Worm (Caenorhabditis elegans) whole organism, L1 larva: ENCODE data around the gene B0495.9.

Experiments used
- C04F5.9 ChIP-seq: sonication (generic microtip); optimal IDR thresholded peaks from 2 replicates; lab custom pipeline; 2016; ENCODE audit warnings: missing genetic modification characterization, missing compliant biosample characterization
- C16A3.4 ChIP-seq: fragments of 150-350 bp; optimal IDR thresholded peaks from 2 replicates; lab custom pipeline; 2014; ENCODE audit warnings: missing biosample characterization, missing genetic modification characterization
- C34B4.2 ChIP-seq: sonication (generic microtip); optimal IDR thresholded peaks from 2 replicates; lab custom pipeline; 2017; ENCODE audit warnings: mild to moderate bottlenecking, missing genetic modification characterization, missing compliant biosample characterization
- F16B12.6 ChIP-seq: fragments of 150-350 bp; optimal IDR thresholded peaks from 2 replicates; lab custom pipeline; 2014; ENCODE audit warnings: missing biosample characterization, missing genetic modification characterization
- blmp-1 ChIP-seq: fragments of 150-350 bp; optimal IDR thresholded peaks from 2 replicates; lab custom pipeline; 2014; ENCODE audit warnings: missing biosample characterization, missing genetic modification characterization
- ceh-8 ChIP-seq: fragments of 200-800 bp; sonication (Bioruptor generic); optimal IDR thresholded peaks from 2 replicates; lab custom pipeline; 2018; ENCODE audit warnings: mild to moderate bottlenecking, missing genetic modification characterization, moderate library complexity, missing compliant biosample characterization
- ceh-82 ChIP-seq, 3 experiments: fragments of 150-350 bp in 1 of 3; sonication (generic microtip) in 2 of 3; optimal IDR thresholded peaks; 2 replicates each; lab custom pipeline; 2014 to 2017; ENCODE audit warnings: missing biosample characterization in 3 of 3, missing genetic modification characterization in 3 of 3
- dpl-1 ChIP-seq, 3 experiments: fragments of 150-350 bp in 2 of 3; sonication (generic microtip) in 1 of 3; optimal IDR thresholded peaks; 2 replicates each; lab custom pipeline; 2014 to 2017; ENCODE audit warnings: missing biosample characterization in 3 of 3, missing genetic modification characterization in 3 of 3, missing genetic modification reagents in 3 of 3
- dsc-1 ChIP-seq: sonication (generic microtip); optimal IDR thresholded peaks from 2 replicates; lab custom pipeline; 2016; ENCODE audit warnings: mild to moderate bottlenecking, missing genetic modification characterization, missing compliant biosample characterization
- efl-1 ChIP-seq, 4 experiments: fragments of 150-350 bp; optimal IDR thresholded peaks in 3 of 4; peaks in 1 of 4; 1 replicate in 1 of 4; 2 replicates in 3 of 4; lab custom pipeline; 2014; ENCODE audit warnings: missing biosample characterization in 2 of 4, missing genetic modification characterization in 2 of 4, missing genetic modification reagents in 2 of 4
- egl-27 ChIP-seq, 2 experiments: fragments of 150-350 bp in 1 of 2; sonication (generic microtip); optimal IDR thresholded peaks; 3 replicates each; lab custom pipeline; 2017 to 2018; ENCODE audit warnings: missing biosample characterization in 2 of 2, missing genetic modification characterization in 2 of 2, missing genetic modification reagents in 2 of 2
- elt-2 ChIP-seq: sonication (generic microtip); optimal IDR thresholded peaks from 2 replicates; lab custom pipeline; 2016; ENCODE audit warnings: missing genetic modification characterization, mild to moderate bottlenecking, inconsistent platforms, missing compliant biosample characterization, missing genetic modification reagents
- elt-3 ChIP-seq, 6 experiments: fragments of 150-350 bp in 1 of 6; sonication (generic microtip); optimal IDR thresholded peaks; 2 replicates each; lab custom pipeline; 2017 to 2018; ENCODE audit warnings: missing biosample characterization in 6 of 6, missing genetic modification characterization in 6 of 6, inconsistent platforms in 1 of 6
- fkh-8 ChIP-seq: sonication (generic microtip); optimal IDR thresholded peaks from 2 replicates; lab custom pipeline; 2016; ENCODE audit warnings: mild to moderate bottlenecking, missing genetic modification characterization, missing compliant biosample characterization
- irx-1 ChIP-seq: sonication (generic microtip); optimal IDR thresholded peaks from 2 replicates; lab custom pipeline; 2016; ENCODE audit warnings: missing genetic modification characterization, missing compliant biosample characterization
- isw-1 ChIP-seq: fragments of 200-800 bp; sonication (Bioruptor generic); IDR thresholded peaks from 2 replicates; pipeline ENCODE4 v1.3.6; 2022; ENCODE audit warnings: missing genetic modification characterization, missing compliant biosample characterization
- jun-1 ChIP-seq: fragments of 150-350 bp; optimal IDR thresholded peaks from 2 replicates; lab custom pipeline; 2014; ENCODE audit warnings: missing biosample characterization, missing genetic modification reagents, missing genetic modification characterization
- lin-14 ChIP-seq: fragments of 200-800 bp; sonication (Bioruptor generic); optimal IDR thresholded peaks from 2 replicates; lab custom pipeline; 2018; ENCODE audit warnings: mild to moderate bottlenecking, missing genetic modification characterization, moderate library complexity, missing compliant biosample characterization
- lin-35 ChIP-seq, 2 experiments: fragments of 150-350 bp; optimal IDR thresholded peaks; 2 replicates each; lab custom pipeline; 2014; ENCODE audit warnings: missing biosample characterization in 2 of 2, missing genetic modification characterization in 2 of 2, missing genetic modification reagents in 2 of 2
- lin-39 ChIP-seq: fragments of 150-350 bp; optimal IDR thresholded peaks from 2 replicates; lab custom pipeline; 2014; ENCODE audit warnings: missing biosample characterization, missing genetic modification reagents, missing genetic modification characterization
- lir-3 ChIP-seq: sonication (generic microtip); optimal IDR thresholded peaks from 2 replicates; lab custom pipeline; 2016; ENCODE audit warnings: mild to moderate bottlenecking, missing genetic modification characterization, moderate library complexity, missing compliant biosample characterization; ENCODE audit not compliant: poor library complexity
- lsy-2 ChIP-seq, 2 experiments: fragments of 150-350 bp; optimal IDR thresholded peaks; 2 replicates each; lab custom pipeline; 2014; ENCODE audit warnings: missing biosample characterization in 2 of 2, missing genetic modification characterization in 2 of 2
- mab-9 ChIP-seq: fragments of 200-800 bp; sonication (Bioruptor generic); IDR thresholded peaks from 2 replicates; pipeline ENCODE4 v1.3.6; 2022; ENCODE audit warnings: missing genetic modification reagents, missing genetic modification characterization, missing compliant biosample characterization
- mdl-1 ChIP-seq, 2 experiments: fragments of 150-350 bp; optimal IDR thresholded peaks; 2 replicates each; lab custom pipeline; 2014 to 2017; ENCODE audit warnings: missing biosample characterization in 2 of 2, missing genetic modification characterization in 2 of 2, inconsistent platforms in 1 of 2
- nhr-11 ChIP-seq: fragments of 150-350 bp; optimal IDR thresholded peaks from 2 replicates; lab custom pipeline; 2014; ENCODE audit warnings: missing biosample characterization, missing genetic modification characterization
- nhr-12 ChIP-seq: sonication (generic microtip); optimal IDR thresholded peaks from 2 replicates; lab custom pipeline; 2017; ENCODE audit warnings: missing biosample characterization, missing genetic modification characterization
- nhr-19 ChIP-seq: fragments of 200-800 bp; sonication (Bioruptor generic); conservative IDR thresholded peaks from 2 replicates; pipeline ENCODE4 v1.3.6; 2022; ENCODE audit warnings: missing genetic modification characterization, missing compliant biosample characterization
- nhr-20 ChIP-seq: sonication (generic microtip); optimal IDR thresholded peaks from 2 replicates; lab custom pipeline; 2016; ENCODE audit warnings: mild to moderate bottlenecking, missing genetic modification characterization, missing compliant biosample characterization
- nhr-237 ChIP-seq: fragments of 150-350 bp; optimal IDR thresholded peaks from 2 replicates; lab custom pipeline; 2014; ENCODE audit warnings: missing biosample characterization, missing genetic modification characterization
- nhr-47 ChIP-seq: sonication (generic microtip); optimal IDR thresholded peaks from 2 replicates; lab custom pipeline; 2016; ENCODE audit warnings: mild to moderate bottlenecking, missing genetic modification characterization, moderate library complexity, missing compliant biosample characterization
- nhr-71 ChIP-seq: sonication (generic microtip); optimal IDR thresholded peaks from 2 replicates; lab custom pipeline; 2016; ENCODE audit warnings: mild to moderate bottlenecking, missing genetic modification characterization, moderate library complexity, missing compliant biosample characterization
- nhr-76 ChIP-seq: sonication (generic microtip); optimal IDR thresholded peaks from 2 replicates; lab custom pipeline; 2017; ENCODE audit warnings: missing biosample characterization, missing genetic modification characterization
- nhr-85 ChIP-seq: sonication (generic microtip); peaks from one replicate; lab custom pipeline; 2016; ENCODE audit warnings: missing genetic modification characterization, inconsistent platforms, missing compliant biosample characterization
- nhr-90 ChIP-seq: sonication (generic microtip); optimal IDR thresholded peaks from 2 replicates; lab custom pipeline; 2016; ENCODE audit warnings: mild to moderate bottlenecking, missing genetic modification characterization, missing compliant biosample characterization; ENCODE audit not compliant: poor library complexity
- pag-3 ChIP-seq: sonication (generic microtip); optimal IDR thresholded peaks from 2 replicates; lab custom pipeline; 2017; ENCODE audit warnings: missing genetic modification characterization, mild to moderate bottlenecking, missing compliant biosample characterization, antibody characterized with exemption, borderline replicate concordance; ENCODE audit not compliant: insufficient read depth
- pqm-1 ChIP-seq: sonication (generic microtip); optimal IDR thresholded peaks from 3 replicates; lab custom pipeline; 2017; ENCODE audit warnings: missing biosample characterization, missing genetic modification characterization
- rnt-1 ChIP-seq: sonication (generic microtip); optimal IDR thresholded peaks from 2 replicates; lab custom pipeline; 2016; ENCODE audit warnings: mild to moderate bottlenecking, missing genetic modification characterization, moderate library complexity, missing compliant biosample characterization
- skn-1 ChIP-seq: fragments of 150-350 bp; optimal IDR thresholded peaks from 2 replicates; lab custom pipeline; 2014; ENCODE audit warnings: missing biosample characterization, missing genetic modification characterization
- snpc-4 ChIP-seq: fragments of 150-350 bp; optimal IDR thresholded peaks from 2 replicates; lab custom pipeline; 2014; ENCODE audit warnings: missing biosample characterization, missing genetic modification characterization
- snu-23 ChIP-seq: sonication (generic microtip); optimal IDR thresholded peaks from 2 replicates; lab custom pipeline; 2016; ENCODE audit warnings: missing genetic modification characterization, missing compliant biosample characterization
- sox-4 ChIP-seq: sonication (generic microtip); optimal IDR thresholded peaks from 2 replicates; lab custom pipeline; 2016; ENCODE audit warnings: missing genetic modification characterization, missing compliant biosample characterization
- swsn-7 ChIP-seq: sonication (generic microtip); optimal IDR thresholded peaks from 2 replicates; lab custom pipeline; 2016; ENCODE audit warnings: missing genetic modification characterization, missing compliant biosample characterization
- tbx-2 ChIP-seq: sonication (generic microtip); optimal IDR thresholded peaks from 2 replicates; lab custom pipeline; 2016; ENCODE audit warnings: missing genetic modification characterization, missing compliant biosample characterization
- tlp-1 ChIP-seq: fragments of 150-350 bp; optimal IDR thresholded peaks from 2 replicates; lab custom pipeline; 2014; ENCODE audit warnings: missing biosample characterization, missing genetic modification characterization
- unc-130 ChIP-seq: fragments of 150-350 bp; optimal IDR thresholded peaks from 2 replicates; lab custom pipeline; 2017; ENCODE audit warnings: missing biosample characterization, missing genetic modification characterization, inconsistent platforms
- unc-98 ChIP-seq: fragments of 200-800 bp; sonication (Bioruptor generic); IDR thresholded peaks from 2 replicates; pipeline ENCODE4 v1.3.6; 2022; ENCODE audit warnings: missing genetic modification characterization, missing compliant biosample characterization
- xbp-1 ChIP-seq: sonication (generic microtip); optimal IDR thresholded peaks from 2 replicates; lab custom pipeline; 2016; ENCODE audit warnings: missing genetic modification characterization, missing compliant biosample characterization
- ztf-11 ChIP-seq, 2 experiments: sonication (generic microtip); optimal IDR thresholded peaks; 2 replicates each; lab custom pipeline; 2016 to 2017; ENCODE audit warnings: missing genetic modification characterization in 2 of 2, missing biosample characterization in 1 of 2, missing compliant biosample characterization in 1 of 2

B0495.9 gene

ce11 chrII:7708540-7708939, at the start of gene B0495.9:
Gene B0495.9 (minus strand): TSS chrII:7708710.
- TF ChIP-seq nhr-12 (tag; lab: Kevin White, UChicago) = no peak
- TF ChIP-seq rnt-1 (tag; lab: Kevin White, UChicago) = peak; percentile 81
- TF ChIP-seq snpc-4 (tag; lab: Kevin White, UChicago) = peak; percentile 23
- no peak for TF ChIP-seq jun-1
- peak; percentile 26 for TF ChIP-seq lir-3 (tag; lab: Kevin White, UChicago)
- no peak for TF ChIP-seq unc-98 (GFP tag; lab: Robert Waterston, UW)
- peak in 1 of 2 experiments; percentile 12 for TF ChIP-seq mdl-1 (tag; optimal IDR thresholded peaks at IDR 0.05; lab: Kevin White, UChicago)
- peak; percentile 48 for TF ChIP-seq nhr-19 (GFP tag; lab: Robert Waterston, UW)
- TF ChIP-seq lsy-2 (tag; optimal IDR thresholded peaks at IDR 0.05; lab: Kevin White, UChicago) = peak; percentile 63 to 64
- TF ChIP-seq tlp-1 (tag; lab: Kevin White, UChicago) = no peak
- peak; percentile 68 for TF ChIP-seq snu-23 (GFP tag; lab: Kevin White, UChicago)
- peak; percentile 47 for TF ChIP-seq F16B12.6 (tag; lab: Kevin White, UChicago)
- no peak for TF ChIP-seq ceh-8 (GFP tag; lab: Kevin White, UChicago)
- no peak for TF ChIP-seq pqm-1 (tag; lab: Kevin White, UChicago)
- TF ChIP-seq nhr-47 (tag; lab: Kevin White, UChicago) = peak; percentile 54
- no peak for TF ChIP-seq C34B4.2
- TF ChIP-seq dpl-1 (GFP tag; optimal IDR thresholded peaks at IDR 0.05; lab: Kevin White, UChicago) = peak; percentile 42 to 54 (median 52)
- peak; percentile 47 for TF ChIP-seq nhr-90 (tag; lab: Kevin White, UChicago)
- peak; percentile 22 to 52 for TF ChIP-seq lin-35 (GFP tag; optimal IDR thresholded peaks at IDR 0.05; lab: Kevin White, UChicago)
- peak; percentile 17 for TF ChIP-seq unc-130 (tag; lab: Kevin White, UChicago)
- TF ChIP-seq mab-9 (GFP tag; lab: Robert Waterston, UW) = peak; percentile 58; the same call in 1 of the 2 replicates
- TF ChIP-seq dsc-1 (tag; lab: Kevin White, UChicago) = peak; percentile 50
- TF ChIP-seq nhr-85 = peak; percentile 56
- TF ChIP-seq lin-14 (GFP tag; lab: Kevin White, UChicago) = peak; percentile 42
- no peak for TF ChIP-seq egl-27 (tag; optimal IDR thresholded peaks at IDR 0.05; lab: Kevin White, UChicago)
- peak; percentile 26 for TF ChIP-seq C04F5.9 (tag; lab: Kevin White, UChicago)
- TF ChIP-seq nhr-11 (tag; lab: Kevin White, UChicago) = no peak
- peak; percentile 42 for TF ChIP-seq xbp-1
- TF ChIP-seq nhr-20 (tag; lab: Kevin White, UChicago) = peak; percentile 41
- peak; percentile 31 for TF ChIP-seq lin-39 (tag; lab: Kevin White, UChicago)
- TF ChIP-seq nhr-71 = peak; percentile 61
- peak; percentile 51 for TF ChIP-seq skn-1 (tag; lab: Kevin White, UChicago)
- no peak for TF ChIP-seq fkh-8 (tag; lab: Kevin White, UChicago)
- peak; percentile 16 to 37 (median 21) for TF ChIP-seq ceh-82 (tag; optimal IDR thresholded peaks at IDR 0.05; lab: Kevin White, UChicago)
- peak; percentile 1 for TF ChIP-seq tbx-2 (tag; lab: Kevin White, UChicago)
- TF ChIP-seq ztf-11 (tag; optimal IDR thresholded peaks at IDR 0.05; lab: Kevin White, UChicago) = peak in 1 of 2 experiments; percentile 55
- TF ChIP-seq efl-1 (optimal IDR thresholded peaks at IDR 0.05; lab: Kevin White, UChicago) = peak; percentile 50 to 63
- peak; percentile 43 to 95 for TF ChIP-seq efl-1 (GFP tag; optimal IDR thresholded peaks at IDR 0.05 in 1 of 2; lab: Kevin White, UChicago)
- TF ChIP-seq C16A3.4 = peak; percentile 38
- TF ChIP-seq swsn-7 = peak; percentile 50
- TF ChIP-seq irx-1 (tag; lab: Kevin White, UChicago) = peak; percentile 34
- TF ChIP-seq sox-4 (tag; lab: Kevin White, UChicago) = no peak
- TF ChIP-seq nhr-76 (tag; lab: Kevin White, UChicago) = peak; percentile 19
- TF ChIP-seq nhr-237 (tag; lab: Kevin White, UChicago) = no peak
- TF ChIP-seq blmp-1 (tag; lab: Kevin White, UChicago) = peak; percentile 3
- TF ChIP-seq elt-2 = peak; percentile 29
- TF ChIP-seq pag-3 (tag; lab: Kevin White, UChicago) = no peak
- peak in 1 of 6 experiments; percentile 14 for TF ChIP-seq elt-3 (tag; optimal IDR thresholded peaks at IDR 0.05; lab: Kevin White, UChicago)
- peak; percentile 31; the same call in 1 of the 2 replicates for TF ChIP-seq isw-1 (GFP tag; lab: Robert Waterston, UW)
